Worm (Caenorhabditis elegans) whole organism, L1 larva: ENCODE measurements around the gene mogs-1.

ENCODE experiments used
- C04F5.9 ChIP-seq: sonication (generic microtip); optimal IDR thresholded peaks from 2 replicates; lab custom pipeline; 2016; ENCODE audit warnings: missing genetic modification characterization, missing compliant biosample characterization
- F16B12.6 ChIP-seq: fragments of 150-350 bp; optimal IDR thresholded peaks from 2 replicates; lab custom pipeline; 2014; ENCODE audit warnings: missing biosample characterization, missing genetic modification characterization
- aly-2 ChIP-seq: fragments of 150-350 bp; optimal IDR thresholded peaks from 2 replicates; lab custom pipeline; 2014; ENCODE audit warnings: missing biosample characterization, missing genetic modification characterization
- ama-1 ChIP-seq: fragments of 150-350 bp; optimal IDR thresholded peaks from 2 replicates; lab custom pipeline; 2014
- blmp-1 ChIP-seq: fragments of 150-350 bp; optimal IDR thresholded peaks from 2 replicates; lab custom pipeline; 2014; ENCODE audit warnings: missing biosample characterization, missing genetic modification characterization
- ceh-88 ChIP-seq: fragments of 200-800 bp; sonication (Bioruptor generic); IDR thresholded peaks from 2 replicates; pipeline ENCODE4 v1.3.6; 2022; ENCODE audit warnings: missing genetic modification characterization, missing compliant biosample characterization
- efl-1 ChIP-seq, 4 experiments: fragments of 150-350 bp; optimal IDR thresholded peaks in 3 of 4; peaks in 1 of 4; 1 replicate in 1 of 4; 2 replicates in 3 of 4; lab custom pipeline; 2014; ENCODE audit warnings: missing biosample characterization in 2 of 4, missing genetic modification characterization in 2 of 4, missing genetic modification reagents in 2 of 4
- egl-13 ChIP-seq: sonication (generic microtip); optimal IDR thresholded peaks from 2 replicates; lab custom pipeline; 2016; ENCODE audit warnings: missing genotype, missing genetic modification reagents, missing genetic modification characterization, missing compliant biosample characterization
- egl-27 ChIP-seq, 2 experiments: fragments of 150-350 bp in 1 of 2; sonication (generic microtip); optimal IDR thresholded peaks; 3 replicates each; lab custom pipeline; 2017 to 2018; ENCODE audit warnings: missing biosample characterization in 2 of 2, missing genetic modification characterization in 2 of 2, missing genetic modification reagents in 2 of 2
- elt-2 ChIP-seq: sonication (generic microtip); optimal IDR thresholded peaks from 2 replicates; lab custom pipeline; 2016; ENCODE audit warnings: missing genetic modification characterization, mild to moderate bottlenecking, inconsistent platforms, missing compliant biosample characterization, missing genetic modification reagents
- fkh-10 ChIP-seq: sonication (generic microtip); optimal IDR thresholded peaks from 2 replicates; lab custom pipeline; 2017; ENCODE audit warnings: missing biosample characterization, missing genetic modification reagents, missing genetic modification characterization
- fkh-4 ChIP-seq: sonication (generic microtip); optimal IDR thresholded peaks from 2 replicates; lab custom pipeline; 2016; ENCODE audit warnings: missing compliant biosample characterization, missing genetic modification characterization, borderline replicate concordance
- hlh-17 ChIP-seq: fragments of 200-800 bp; sonication (Bioruptor generic); optimal IDR thresholded peaks from 2 replicates; lab custom pipeline; 2018; ENCODE audit warnings: missing genetic modification characterization, mild to moderate bottlenecking, missing compliant biosample characterization, moderate library complexity, borderline replicate concordance
- hlh-4 ChIP-seq: sonication (generic microtip); optimal IDR thresholded peaks from 2 replicates; lab custom pipeline; 2016; ENCODE audit warnings: mild to moderate bottlenecking, missing genetic modification characterization, missing compliant biosample characterization
- jun-1 ChIP-seq: fragments of 150-350 bp; optimal IDR thresholded peaks from 2 replicates; lab custom pipeline; 2014; ENCODE audit warnings: missing biosample characterization, missing genetic modification reagents, missing genetic modification characterization
- lin-13 ChIP-seq: fragments of 150-350 bp; optimal IDR thresholded peaks from 2 replicates; lab custom pipeline; 2014; ENCODE audit warnings: missing biosample characterization, missing genetic modification reagents, missing genetic modification characterization
- lin-15B ChIP-seq: fragments of 150-350 bp; sonication (generic microtip); optimal IDR thresholded peaks from 3 replicates; lab custom pipeline; 2014; ENCODE audit warnings: missing biosample characterization, missing genetic modification characterization
- lin-39 ChIP-seq: fragments of 150-350 bp; optimal IDR thresholded peaks from 2 replicates; lab custom pipeline; 2014; ENCODE audit warnings: missing biosample characterization, missing genetic modification reagents, missing genetic modification characterization
- lsy-2 ChIP-seq, 2 experiments: fragments of 150-350 bp; optimal IDR thresholded peaks; 2 replicates each; lab custom pipeline; 2014; ENCODE audit warnings: missing biosample characterization in 2 of 2, missing genetic modification characterization in 2 of 2
- mab-9 ChIP-seq: fragments of 200-800 bp; sonication (Bioruptor generic); IDR thresholded peaks from 2 replicates; pipeline ENCODE4 v1.3.6; 2022; ENCODE audit warnings: missing genetic modification reagents, missing genetic modification characterization, missing compliant biosample characterization
- nhr-11 ChIP-seq: fragments of 150-350 bp; optimal IDR thresholded peaks from 2 replicates; lab custom pipeline; 2014; ENCODE audit warnings: missing biosample characterization, missing genetic modification characterization
- nhr-12 ChIP-seq: sonication (generic microtip); optimal IDR thresholded peaks from 2 replicates; lab custom pipeline; 2017; ENCODE audit warnings: missing biosample characterization, missing genetic modification characterization
- nhr-19 ChIP-seq: fragments of 200-800 bp; sonication (Bioruptor generic); conservative IDR thresholded peaks from 2 replicates; pipeline ENCODE4 v1.3.6; 2022; ENCODE audit warnings: missing genetic modification characterization, missing compliant biosample characterization
- nhr-20 ChIP-seq: sonication (generic microtip); optimal IDR thresholded peaks from 2 replicates; lab custom pipeline; 2016; ENCODE audit warnings: mild to moderate bottlenecking, missing genetic modification characterization, missing compliant biosample characterization
- nhr-237 ChIP-seq: fragments of 150-350 bp; optimal IDR thresholded peaks from 2 replicates; lab custom pipeline; 2014; ENCODE audit warnings: missing biosample characterization, missing genetic modification characterization
- nhr-28 ChIP-seq: fragments of 150-350 bp; optimal IDR thresholded peaks from 2 replicates; lab custom pipeline; 2014; ENCODE audit warnings: missing biosample characterization, missing genetic modification characterization
- nhr-47 ChIP-seq: sonication (generic microtip); optimal IDR thresholded peaks from 2 replicates; lab custom pipeline; 2016; ENCODE audit warnings: mild to moderate bottlenecking, missing genetic modification characterization, moderate library complexity, missing compliant biosample characterization
- nhr-71 ChIP-seq: sonication (generic microtip); optimal IDR thresholded peaks from 2 replicates; lab custom pipeline; 2016; ENCODE audit warnings: mild to moderate bottlenecking, missing genetic modification characterization, moderate library complexity, missing compliant biosample characterization
- nhr-76 ChIP-seq: sonication (generic microtip); optimal IDR thresholded peaks from 2 replicates; lab custom pipeline; 2017; ENCODE audit warnings: missing biosample characterization, missing genetic modification characterization
- nhr-84 ChIP-seq: sonication (generic microtip); optimal IDR thresholded peaks from 2 replicates; lab custom pipeline; 2017; ENCODE audit warnings: missing biosample characterization, missing genetic modification characterization
- nhr-85 ChIP-seq: sonication (generic microtip); peaks from one replicate; lab custom pipeline; 2016; ENCODE audit warnings: missing genetic modification characterization, inconsistent platforms, missing compliant biosample characterization
- nhr-90 ChIP-seq: sonication (generic microtip); optimal IDR thresholded peaks from 2 replicates; lab custom pipeline; 2016; ENCODE audit warnings: mild to moderate bottlenecking, missing genetic modification characterization, missing compliant biosample characterization; ENCODE audit not compliant: poor library complexity
- pax-3 ChIP-seq: fragments of 200-800 bp; sonication (Bioruptor generic); optimal IDR thresholded peaks from 2 replicates; lab custom pipeline; 2018; ENCODE audit warnings: mild to moderate bottlenecking, missing genetic modification characterization, moderate library complexity, missing compliant biosample characterization
- pqm-1 ChIP-seq: sonication (generic microtip); optimal IDR thresholded peaks from 3 replicates; lab custom pipeline; 2017; ENCODE audit warnings: missing biosample characterization, missing genetic modification characterization
- rnt-1 ChIP-seq: sonication (generic microtip); optimal IDR thresholded peaks from 2 replicates; lab custom pipeline; 2016; ENCODE audit warnings: mild to moderate bottlenecking, missing genetic modification characterization, moderate library complexity, missing compliant biosample characterization
- snpc-4 ChIP-seq: fragments of 150-350 bp; optimal IDR thresholded peaks from 2 replicates; lab custom pipeline; 2014; ENCODE audit warnings: missing biosample characterization, missing genetic modification characterization
- snu-23 ChIP-seq: sonication (generic microtip); optimal IDR thresholded peaks from 2 replicates; lab custom pipeline; 2016; ENCODE audit warnings: missing genetic modification characterization, missing compliant biosample characterization
- sox-4 ChIP-seq: sonication (generic microtip); optimal IDR thresholded peaks from 2 replicates; lab custom pipeline; 2016; ENCODE audit warnings: missing genetic modification characterization, missing compliant biosample characterization
- sptf-1 ChIP-seq: fragments of 150-350 bp; optimal IDR thresholded peaks from 2 replicates; lab custom pipeline; 2014; ENCODE audit warnings: missing biosample characterization, missing genetic modification characterization
- sup-37 ChIP-seq: fragments of 200-800 bp; sonication (Bioruptor generic); optimal IDR thresholded peaks from 2 replicates; lab custom pipeline; 2018; ENCODE audit warnings: mild to moderate bottlenecking, missing genetic modification characterization, missing compliant biosample characterization
- swsn-7 ChIP-seq: sonication (generic microtip); optimal IDR thresholded peaks from 2 replicates; lab custom pipeline; 2016; ENCODE audit warnings: missing genetic modification characterization, missing compliant biosample characterization
- tbx-2 ChIP-seq: sonication (generic microtip); optimal IDR thresholded peaks from 2 replicates; lab custom pipeline; 2016; ENCODE audit warnings: missing genetic modification characterization, missing compliant biosample characterization
- tlp-1 ChIP-seq: fragments of 150-350 bp; optimal IDR thresholded peaks from 2 replicates; lab custom pipeline; 2014; ENCODE audit warnings: missing biosample characterization, missing genetic modification characterization
- unc-86 ChIP-seq: sonication (generic microtip); optimal IDR thresholded peaks from 2 replicates; lab custom pipeline; 2016; ENCODE audit warnings: missing genetic modification characterization, missing compliant biosample characterization
- unc-98 ChIP-seq: fragments of 200-800 bp; sonication (Bioruptor generic); IDR thresholded peaks from 2 replicates; pipeline ENCODE4 v1.3.6; 2022; ENCODE audit warnings: missing genetic modification characterization, missing compliant biosample characterization
- zag-1 ChIP-seq: fragments of 150-350 bp; optimal IDR thresholded peaks from 2 replicates; lab custom pipeline; 2014; ENCODE audit warnings: missing biosample characterization, missing genetic modification characterization
- ztf-4 ChIP-seq: fragments of 150-350 bp; optimal IDR thresholded peaks from 2 replicates; lab custom pipeline; 2014; ENCODE audit warnings: missing biosample characterization, missing genetic modification characterization

Gene mogs-1

ce11 chrIV:11063962-11064361, 42.2 kb upstream of the mogs-1 start, which contains the start of gene ttr-16 (continued):
- TF ChIP-seq nhr-90 (tag; lab: Kevin White, UChicago) (no peak), nhr-11 (tag; lab: Kevin White, UChicago) (no peak), jun-1 (tag; lab: Kevin White, UChicago) (no peak), nhr-12 (tag; lab: Kevin White, UChicago) (no peak), zag-1 (tag; lab: Kevin White, UChicago) (no peak), C04F5.9 (tag; lab: Kevin White, UChicago) (no peak), F16B12.6 (tag; lab: Kevin White, UChicago) (no peak), tbx-2 (no peak), snpc-4 (tag; lab: Kevin White, UChicago) (no peak), nhr-85 (tag; lab: Kevin White, UChicago) (no peak), fkh-10 (GFP tag; lab: Kevin White, UChicago) (no peak), hlh-4 (tag; lab: Kevin White, UChicago) (no peak), ama-1 (lab: Kevin White, UChicago) (peak; percentile 87), tlp-1 (no peak), ceh-88 (GFP tag; lab: Robert Waterston, UW) (no peak), nhr-237 (tag; lab: Kevin White, UChicago) (no peak), ztf-4 (tag; lab: Kevin White, UChicago) (peak; percentile 21), rnt-1 (peak; percentile 85), unc-86 (tag; lab: Kevin White, UChicago) (no peak), nhr-71 (tag; lab: Kevin White, UChicago) (peak; percentile 80), mab-9 (GFP tag; lab: Robert Waterston, UW) (no peak), egl-13 (tag; lab: Kevin White, UChicago) (no peak), egl-27 (tag; optimal IDR thresholded peaks at IDR 0.05; lab: Kevin White, UChicago) (no peak), lin-13 (GFP tag; lab: Kevin White, UChicago) (no peak), nhr-47 (peak; percentile 31), lin-15B (tag; lab: Kevin White, UChicago) (no peak), aly-2 (tag; lab: Kevin White, UChicago) (no peak), pqm-1 (no peak), sup-37 (no peak), lin-39 (peak; percentile 34), pax-3 (tag; lab: Kevin White, UChicago) (no peak), blmp-1 (tag; lab: Kevin White, UChicago) (no peak), nhr-28 (tag; lab: Kevin White, UChicago) (no peak), unc-98 (GFP tag; lab: Robert Waterston, UW) (no peak), nhr-84 (tag; lab: Kevin White, UChicago) (no peak), nhr-76 (tag; lab: Kevin White, UChicago) (no peak), efl-1 (optimal IDR thresholded peaks at IDR 0.05; lab: Kevin White, UChicago) (peak in 1 of 2 experiments; percentile 10), efl-1 (GFP tag; optimal IDR thresholded peaks at IDR 0.05 in 1 of 2; lab: Kevin White, UChicago) (no peak), hlh-17 (GFP tag; lab: Kevin White, UChicago) (no peak), sox-4 (tag; lab: Kevin White, UChicago) (no peak)

ce11 chrIV:11062984-11063613, 41.4 kb upstream of the mogs-1 start:
- TF ChIP-seq lsy-2 (tag; optimal IDR thresholded peaks at IDR 0.05; lab: Kevin White, UChicago) (peak; percentile 43 to 47), nhr-71 (tag; lab: Kevin White, UChicago) (peak; percentile 70), fkh-4 (tag; lab: Kevin White, UChicago) (no peak), nhr-20 (tag; lab: Kevin White, UChicago) (peak; percentile 7), rnt-1 (peak; percentile 35), elt-2 (tag; lab: Kevin White, UChicago) (no peak), ztf-4 (tag; lab: Kevin White, UChicago) (peak; percentile 35), efl-1 (optimal IDR thresholded peaks at IDR 0.05; lab: Kevin White, UChicago) (no peak), efl-1 (GFP tag; optimal IDR thresholded peaks at IDR 0.05 in 1 of 2; lab: Kevin White, UChicago) (peak in 1 of 2 experiments; percentile 14), swsn-7 (tag; lab: Kevin White, UChicago) (peak; percentile 17), nhr-19 (peak; percentile 28; the same call in 1 of the 2 replicates), lin-13 (GFP tag; lab: Kevin White, UChicago) (no peak), sptf-1 (tag; lab: Kevin White, UChicago) (no peak), nhr-11 (tag; lab: Kevin White, UChicago) (peak; percentile 2), snu-23 (GFP tag; lab: Kevin White, UChicago) (peak; percentile 18)
